Worm (Caenorhabditis elegans) whole organism, L1 larva: ENCODE results near the gene bath-15.

Experiments used
- C16A3.4 ChIP-seq: fragments of 150-350 bp; optimal IDR thresholded peaks from 2 replicates; lab custom pipeline; 2014; ENCODE audit warnings: missing biosample characterization, missing genetic modification characterization
- C34B4.2 ChIP-seq: sonication (generic microtip); optimal IDR thresholded peaks from 2 replicates; lab custom pipeline; 2017; ENCODE audit warnings: mild to moderate bottlenecking, missing genetic modification characterization, missing compliant biosample characterization
- alr-1 ChIP-seq: fragments of 200-800 bp; sonication (Bioruptor generic); optimal IDR thresholded peaks from 2 replicates; lab custom pipeline; 2018; ENCODE audit warnings: borderline replicate concordance, mild to moderate bottlenecking, missing genetic modification characterization, missing compliant biosample characterization
- aly-2 ChIP-seq: fragments of 150-350 bp; optimal IDR thresholded peaks from 2 replicates; lab custom pipeline; 2014; ENCODE audit warnings: missing biosample characterization, missing genetic modification characterization
- ama-1 ChIP-seq: fragments of 150-350 bp; optimal IDR thresholded peaks from 2 replicates; lab custom pipeline; 2014
- ceh-63 ChIP-seq: fragments of 200-800 bp; sonication (Bioruptor generic); optimal IDR thresholded peaks from 2 replicates; lab custom pipeline; 2018; ENCODE audit warnings: mild to moderate bottlenecking, missing genetic modification characterization, missing compliant biosample characterization
- ceh-8 ChIP-seq: fragments of 200-800 bp; sonication (Bioruptor generic); optimal IDR thresholded peaks from 2 replicates; lab custom pipeline; 2018; ENCODE audit warnings: mild to moderate bottlenecking, missing genetic modification characterization, moderate library complexity, missing compliant biosample characterization
- ceh-88 ChIP-seq: fragments of 200-800 bp; sonication (Bioruptor generic); IDR thresholded peaks from 2 replicates; pipeline ENCODE4 v1.3.6; 2022; ENCODE audit warnings: missing genetic modification characterization, missing compliant biosample characterization
- ceh-90 ChIP-seq: sonication (generic microtip); optimal IDR thresholded peaks from 2 replicates; lab custom pipeline; 2016; ENCODE audit warnings: missing genetic modification characterization, missing compliant biosample characterization
- ces-1 ChIP-seq: fragments of 150-350 bp; optimal IDR thresholded peaks from 2 replicates; lab custom pipeline; 2014; ENCODE audit warnings: missing biosample characterization, missing genetic modification reagents, missing genetic modification characterization
- efl-1 ChIP-seq, 4 experiments: fragments of 150-350 bp; optimal IDR thresholded peaks in 3 of 4; peaks in 1 of 4; 1 replicate in 1 of 4; 2 replicates in 3 of 4; lab custom pipeline; 2014; ENCODE audit warnings: missing biosample characterization in 2 of 4, missing genetic modification characterization in 2 of 4, missing genetic modification reagents in 2 of 4
- ets-5 ChIP-seq: fragments of 200-800 bp; sonication (Bioruptor generic); IDR thresholded peaks from 2 replicates; pipeline ENCODE4 v1.3.6; 2022; ENCODE audit warnings: missing genetic modification characterization, missing compliant biosample characterization
- fkh-10 ChIP-seq: sonication (generic microtip); optimal IDR thresholded peaks from 2 replicates; lab custom pipeline; 2017; ENCODE audit warnings: missing biosample characterization, missing genetic modification reagents, missing genetic modification characterization
- fkh-4 ChIP-seq: sonication (generic microtip); optimal IDR thresholded peaks from 2 replicates; lab custom pipeline; 2016; ENCODE audit warnings: missing compliant biosample characterization, missing genetic modification characterization, borderline replicate concordance
- fkh-8 ChIP-seq: sonication (generic microtip); optimal IDR thresholded peaks from 2 replicates; lab custom pipeline; 2016; ENCODE audit warnings: mild to moderate bottlenecking, missing genetic modification characterization, missing compliant biosample characterization
- fos-1 ChIP-seq: fragments of 150-350 bp; optimal IDR thresholded peaks from 2 replicates; lab custom pipeline; 2014; ENCODE audit warnings: missing biosample characterization, missing genetic modification characterization
- grh-1 ChIP-seq: fragments of 200-800 bp; sonication (Bioruptor generic); IDR thresholded peaks from 2 replicates; pipeline ENCODE4 v1.3.6; 2022; ENCODE audit warnings: missing genetic modification reagents, missing genetic modification characterization, missing compliant biosample characterization
- hlh-17 ChIP-seq: fragments of 200-800 bp; sonication (Bioruptor generic); optimal IDR thresholded peaks from 2 replicates; lab custom pipeline; 2018; ENCODE audit warnings: missing genetic modification characterization, mild to moderate bottlenecking, missing compliant biosample characterization, moderate library complexity, borderline replicate concordance
- hlh-4 ChIP-seq: sonication (generic microtip); optimal IDR thresholded peaks from 2 replicates; lab custom pipeline; 2016; ENCODE audit warnings: mild to moderate bottlenecking, missing genetic modification characterization, missing compliant biosample characterization
- lin-15B ChIP-seq: fragments of 150-350 bp; sonication (generic microtip); optimal IDR thresholded peaks from 3 replicates; lab custom pipeline; 2014; ENCODE audit warnings: missing biosample characterization, missing genetic modification characterization
- lin-35 ChIP-seq, 2 experiments: fragments of 150-350 bp; optimal IDR thresholded peaks; 2 replicates each; lab custom pipeline; 2014; ENCODE audit warnings: missing biosample characterization in 2 of 2, missing genetic modification characterization in 2 of 2, missing genetic modification reagents in 2 of 2
- lin-39 ChIP-seq: fragments of 150-350 bp; optimal IDR thresholded peaks from 2 replicates; lab custom pipeline; 2014; ENCODE audit warnings: missing biosample characterization, missing genetic modification reagents, missing genetic modification characterization
- lir-3 ChIP-seq: sonication (generic microtip); optimal IDR thresholded peaks from 2 replicates; lab custom pipeline; 2016; ENCODE audit warnings: mild to moderate bottlenecking, missing genetic modification characterization, moderate library complexity, missing compliant biosample characterization; ENCODE audit not compliant: poor library complexity
- lsy-2 ChIP-seq, 2 experiments: fragments of 150-350 bp; optimal IDR thresholded peaks; 2 replicates each; lab custom pipeline; 2014; ENCODE audit warnings: missing biosample characterization in 2 of 2, missing genetic modification characterization in 2 of 2
- mab-9 ChIP-seq: fragments of 200-800 bp; sonication (Bioruptor generic); IDR thresholded peaks from 2 replicates; pipeline ENCODE4 v1.3.6; 2022; ENCODE audit warnings: missing genetic modification reagents, missing genetic modification characterization, missing compliant biosample characterization
- mef-2 ChIP-seq: fragments of 150-350 bp; optimal IDR thresholded peaks from 2 replicates; lab custom pipeline; 2014; ENCODE audit warnings: missing biosample characterization, missing genetic modification characterization
- nhr-12 ChIP-seq: sonication (generic microtip); optimal IDR thresholded peaks from 2 replicates; lab custom pipeline; 2017; ENCODE audit warnings: missing biosample characterization, missing genetic modification characterization
- nhr-47 ChIP-seq: sonication (generic microtip); optimal IDR thresholded peaks from 2 replicates; lab custom pipeline; 2016; ENCODE audit warnings: mild to moderate bottlenecking, missing genetic modification characterization, moderate library complexity, missing compliant biosample characterization
- nhr-76 ChIP-seq: sonication (generic microtip); optimal IDR thresholded peaks from 2 replicates; lab custom pipeline; 2017; ENCODE audit warnings: missing biosample characterization, missing genetic modification characterization
- nhr-85 ChIP-seq: sonication (generic microtip); peaks from one replicate; lab custom pipeline; 2016; ENCODE audit warnings: missing genetic modification characterization, inconsistent platforms, missing compliant biosample characterization
- nhr-90 ChIP-seq: sonication (generic microtip); optimal IDR thresholded peaks from 2 replicates; lab custom pipeline; 2016; ENCODE audit warnings: mild to moderate bottlenecking, missing genetic modification characterization, missing compliant biosample characterization; ENCODE audit not compliant: poor library complexity
- pqm-1 ChIP-seq: sonication (generic microtip); optimal IDR thresholded peaks from 3 replicates; lab custom pipeline; 2017; ENCODE audit warnings: missing biosample characterization, missing genetic modification characterization
- rnt-1 ChIP-seq: sonication (generic microtip); optimal IDR thresholded peaks from 2 replicates; lab custom pipeline; 2016; ENCODE audit warnings: mild to moderate bottlenecking, missing genetic modification characterization, moderate library complexity, missing compliant biosample characterization
- skn-1 ChIP-seq: fragments of 150-350 bp; optimal IDR thresholded peaks from 2 replicates; lab custom pipeline; 2014; ENCODE audit warnings: missing biosample characterization, missing genetic modification characterization
- snpc-4 ChIP-seq: fragments of 150-350 bp; optimal IDR thresholded peaks from 2 replicates; lab custom pipeline; 2014; ENCODE audit warnings: missing biosample characterization, missing genetic modification characterization
- snu-23 ChIP-seq: sonication (generic microtip); optimal IDR thresholded peaks from 2 replicates; lab custom pipeline; 2016; ENCODE audit warnings: missing genetic modification characterization, missing compliant biosample characterization
- sup-37 ChIP-seq: fragments of 200-800 bp; sonication (Bioruptor generic); optimal IDR thresholded peaks from 2 replicates; lab custom pipeline; 2018; ENCODE audit warnings: mild to moderate bottlenecking, missing genetic modification characterization, missing compliant biosample characterization
- swsn-7 ChIP-seq: sonication (generic microtip); optimal IDR thresholded peaks from 2 replicates; lab custom pipeline; 2016; ENCODE audit warnings: missing genetic modification characterization, missing compliant biosample characterization
- unc-30 ChIP-seq: sonication (generic microtip); optimal IDR thresholded peaks from 2 replicates; lab custom pipeline; 2017; ENCODE audit warnings: missing biosample characterization, missing genetic modification characterization
- unc-98 ChIP-seq: fragments of 200-800 bp; sonication (Bioruptor generic); IDR thresholded peaks from 2 replicates; pipeline ENCODE4 v1.3.6; 2022; ENCODE audit warnings: missing genetic modification characterization, missing compliant biosample characterization
- xbp-1 ChIP-seq: sonication (generic microtip); optimal IDR thresholded peaks from 2 replicates; lab custom pipeline; 2016; ENCODE audit warnings: missing genetic modification characterization, missing compliant biosample characterization
- zag-1 ChIP-seq: fragments of 150-350 bp; optimal IDR thresholded peaks from 2 replicates; lab custom pipeline; 2014; ENCODE audit warnings: missing biosample characterization, missing genetic modification characterization
- zip-4 ChIP-seq: fragments of 200-800 bp; sonication (Bioruptor generic); optimal IDR thresholded peaks from 2 replicates; lab custom pipeline; 2018; ENCODE audit warnings: mild to moderate bottlenecking, missing genetic modification characterization, moderate library complexity, missing compliant biosample characterization
- ztf-4 ChIP-seq: fragments of 150-350 bp; optimal IDR thresholded peaks from 2 replicates; lab custom pipeline; 2014; ENCODE audit warnings: missing biosample characterization, missing genetic modification characterization

Gene bath-15

ce11 chrIII:7743183-7743582, 32.6 kb downstream of the bath-15 start:
- no peak for TF ChIP-seq ceh-63 (GFP tag; lab: Kevin White, UChicago)
- TF ChIP-seq pqm-1 (tag; lab: Kevin White, UChicago) = no peak
- TF ChIP-seq mef-2 (tag; lab: Kevin White, UChicago) = no peak
- no peak for TF ChIP-seq lin-15B (tag; lab: Kevin White, UChicago)
- TF ChIP-seq hlh-17 (GFP tag; lab: Kevin White, UChicago) = no peak
- TF ChIP-seq swsn-7 (tag; lab: Kevin White, UChicago) = no peak
- no peak for TF ChIP-seq nhr-76 (tag; lab: Kevin White, UChicago)
- TF ChIP-seq xbp-1 (tag; lab: Kevin White, UChicago) = no peak

DNA sequence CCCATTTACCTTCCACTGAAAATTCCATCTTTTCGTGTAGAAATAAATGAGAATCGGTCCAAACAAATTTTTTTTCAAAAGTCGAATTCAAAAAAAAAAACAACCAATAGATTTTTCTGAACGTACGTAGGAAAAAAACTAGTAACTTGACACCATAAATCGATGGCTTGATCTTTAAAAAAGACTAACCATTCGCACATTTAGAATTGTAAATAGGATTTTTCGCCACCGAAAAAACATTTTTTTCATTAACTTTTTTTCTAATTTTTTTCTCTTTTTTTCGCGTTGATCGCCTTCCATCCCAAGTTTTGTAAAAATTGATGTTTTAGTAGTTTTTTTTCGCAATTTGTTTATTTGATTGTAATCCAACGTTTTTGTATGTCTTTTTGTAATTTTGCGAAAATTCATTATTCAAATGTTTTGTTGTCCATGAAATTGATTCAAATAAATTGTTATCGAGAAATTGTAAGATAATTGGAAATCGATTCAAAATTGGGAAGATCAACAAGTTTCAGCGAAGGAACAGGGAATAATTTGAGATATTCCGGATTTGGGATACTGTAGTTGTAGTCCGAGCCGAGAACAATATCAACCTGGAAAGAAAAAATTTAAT, 38.1 kb downstream of the bath-15 start:
- TF ChIP-seq ama-1 (lab: Kevin White, UChicago) = no peak
- no peak for TF ChIP-seq nhr-47 (tag; lab: Kevin White, UChicago)
- peak; percentile 40 for TF ChIP-seq ztf-4 (tag; lab: Kevin White, UChicago)
- TF ChIP-seq snu-23 (GFP tag; lab: Kevin White, UChicago) = no peak
- peak; percentile 65 for TF ChIP-seq nhr-85 (tag; lab: Kevin White, UChicago)
- TF ChIP-seq mab-9 (GFP tag; lab: Robert Waterston, UW) = no peak
- TF ChIP-seq zag-1 (tag; lab: Kevin White, UChicago) = no peak
- TF ChIP-seq aly-2 = peak; percentile 40
- TF ChIP-seq ets-5 = no peak

DNA sequence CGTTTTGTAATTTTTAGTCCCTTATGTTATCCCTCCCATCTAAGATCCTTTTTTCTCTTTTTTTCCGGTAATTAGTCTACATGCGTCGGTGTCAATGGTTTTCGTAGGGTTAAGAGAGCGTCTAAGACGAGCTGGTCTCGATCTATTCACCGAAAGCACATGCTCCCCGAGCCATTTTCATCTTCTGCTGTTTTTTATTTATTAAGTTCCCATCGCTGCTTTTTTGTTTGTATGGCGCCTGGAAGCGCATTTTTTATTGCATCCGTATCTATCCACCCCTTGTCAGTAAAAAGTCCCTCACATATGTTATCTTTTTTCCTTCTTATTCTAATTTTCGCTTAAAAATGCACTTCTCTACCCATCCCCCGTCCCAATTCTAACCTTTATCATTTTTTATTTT, 39.0 kb downstream of the bath-15 start:
- TF ChIP-seq alr-1 (tag; lab: Kevin White, UChicago) (no peak), sup-37 (GFP tag; lab: Kevin White, UChicago) (no peak), ztf-4 (tag; lab: Kevin White, UChicago) (no peak), mab-9 (GFP tag; lab: Robert Waterston, UW) (no peak), skn-1 (tag; lab: Kevin White, UChicago) (no peak), C16A3.4 (tag; lab: Kevin White, UChicago) (no peak), nhr-12 (tag; lab: Kevin White, UChicago) (no peak), grh-1 (no peak), nhr-90 (tag; lab: Kevin White, UChicago) (no peak), efl-1 (optimal IDR thresholded peaks at IDR 0.05; lab: Kevin White, UChicago) (no peak), efl-1 (GFP tag; optimal IDR thresholded peaks at IDR 0.05 in 1 of 2; lab: Kevin White, UChicago) (no peak), ceh-8 (GFP tag; lab: Kevin White, UChicago) (no peak), nhr-76 (tag; lab: Kevin White, UChicago) (no peak), zag-1 (tag; lab: Kevin White, UChicago) (no peak), ceh-90 (tag; lab: Kevin White, UChicago) (no peak), fkh-4 (tag; lab: Kevin White, UChicago) (no peak), unc-30 (no peak), ceh-88 (GFP tag; lab: Robert Waterston, UW) (no peak), fos-1 (tag; lab: Kevin White, UChicago) (no peak), unc-98 (GFP tag; lab: Robert Waterston, UW) (no peak), ama-1 (lab: Kevin White, UChicago) (no peak)

- TF ChIP-seq nhr-90 (tag; lab: Kevin White, UChicago) (no peak), ces-1 (GFP tag; lab: Kevin White, UChicago) (no peak), ceh-90 (tag; lab: Kevin White, UChicago) (no peak), fkh-8 (no peak), fkh-10 (no peak), nhr-85 (tag; lab: Kevin White, UChicago) (no peak), zip-4 (GFP tag; lab: Kevin White, UChicago) (no peak), hlh-4 (no peak), rnt-1 (tag; lab: Kevin White, UChicago) (no peak), C34B4.2 (tag; lab: Kevin White, UChicago) (no peak), lsy-2 (tag; optimal IDR thresholded peaks at IDR 0.05; lab: Kevin White, UChicago) (no peak), lin-39 (no peak), lin-35 (GFP tag; optimal IDR thresholded peaks at IDR 0.05; lab: Kevin White, UChicago) (no peak), xbp-1 (tag; lab: Kevin White, UChicago) (no peak), snpc-4 (tag; lab: Kevin White, UChicago) (no peak), lir-3 (no peak), unc-30 (no peak)
These were observed 39.8 kb downstream of the bath-15 start for ce11 chrIII:7736003-7736402.
